Fruit fly (Drosophila melanogaster): Measurements from ENCODE around the gene CG34012.

The CG34012 gene

dm6 chr3L:11074043-11074853, 35.1 kb downstream of the CG34012 start, which contains the start of the genes Pfdn2 and Noc1 (continued):
- TF ChIP-seq CG12104 (GFP tag; optimal IDR thresholded peaks at IDR 0.05) (no peak), GATAe (GFP tag; conservative IDR thresholded peaks at IDR 0.05) (no peak), CG5953 (GFP tag; IDR thresholded peaks at IDR 0.05) (no peak), bsh (GFP tag; optimal IDR thresholded peaks at IDR 0.05) (peak in 1 of 2 experiments; percentile 62), CG4404 (GFP tag; IDR thresholded peaks at IDR 0.05) (0 out of 2 replicates have a peak, but pooled peaks have one; percentile 29), CG7963 (GFP tag; IDR thresholded peaks at IDR 0.05; ENCODE audit: partially characterized antibody) (no peak), Ptx1 (GFP tag; IDR thresholded peaks at IDR 0.05) (peak; percentile 57; the same call in 1 of the 2 replicates), Gsc (GFP tag; IDR thresholded peaks at IDR 0.05) (no peak), CG10209 (GFP tag; optimal IDR thresholded peaks at IDR 0.05) (peak; percentile 50), nerfin-1 (tag; optimal IDR thresholded peaks at IDR 0.05) (no peak), fd96Cb (tag; optimal IDR thresholded peaks at IDR 0.05) (peak; percentile 41), Ada2b (GFP tag; IDR thresholded peaks at IDR 0.05) (peak; percentile 53; the same call in 1 of the 2 replicates), Lpt (GFP tag; optimal IDR thresholded peaks at IDR 0.05) (no peak), pita (GFP tag; optimal IDR thresholded peaks at IDR 0.05) (no peak), CG2199 (GFP tag; IDR thresholded peaks at IDR 0.05) (no peak), gcm2 (GFP tag; optimal IDR thresholded peaks at IDR 0.05) (no peak), cas (GFP tag; IDR thresholded peaks at IDR 0.05) (0 out of 2 replicates have a peak, but pooled peaks have one; percentile 7), CG30403 (GFP tag; optimal IDR thresholded peaks at IDR 0.05) (peak; percentile 73), zfh2 (GFP tag; optimal IDR thresholded peaks at IDR 0.05) (peak; percentile 27), pum (GFP tag; optimal IDR thresholded peaks at IDR 0.05) (peak; percentile 15), Ssrp (tag; optimal IDR thresholded peaks at IDR 0.05) (peak; percentile 70), cato (GFP tag; optimal IDR thresholded peaks at IDR 0.05; ENCODE audit: borderline replicate concordance) (no peak), Camta (GFP tag; optimal IDR thresholded peaks at IDR 0.05) (no peak), CG17186 (GFP tag; optimal IDR thresholded peaks at IDR 0.05) (no peak), CG4360 (GFP tag; IDR thresholded peaks at IDR 0.05) (no peak), pnt (GFP tag; optimal IDR thresholded peaks at IDR 0.05) (no peak), pzg (GFP tag; optimal IDR thresholded peaks at IDR 0.05) (peak; percentile 37), CG8478 (optimal IDR thresholded peaks at IDR 0.05) (no peak), so (GFP tag; IDR thresholded peaks at IDR 0.05) (no peak), CG12391 (tag; optimal IDR thresholded peaks at IDR 0.05) (peak; percentile 89), Doc3 (GFP tag; IDR thresholded peaks at IDR 0.05; ENCODE audit: partially characterized antibody) (0 out of 3 replicates have a peak, but pooled peaks have one; percentile 35), chm (GFP tag; IDR thresholded peaks at IDR 0.05) (no peak), CG12299 (tag; optimal IDR thresholded peaks at IDR 0.05) (peak; percentile 25), prd (optimal IDR thresholded peaks at IDR 0.05) (no peak), prd (GFP tag; IDR thresholded peaks at IDR 0.05) (peak; percentile 67), Sin3A (optimal IDR thresholded peaks at IDR 0.05) (peak; percentile 5), Doc2 (GFP tag; IDR thresholded peaks at IDR 0.05) (no peak), CG14965 (GFP tag; optimal IDR thresholded peaks at IDR 0.05; ENCODE audit: borderline replicate concordance) (no peak), Fer3 (tag; optimal IDR thresholded peaks at IDR 0.05) (peak; percentile 20), Pdp1 (GFP tag; optimal IDR thresholded peaks at IDR 0.05) (peak in 1 of 2 experiments; percentile 3), Eip74EF (GFP tag; optimal IDR thresholded peaks at IDR 0.05) (no peak), CG6689 (GFP tag; IDR thresholded peaks at IDR 0.05) (peak; percentile 36; the same call in 1 of the 2 replicates), Xrp1 (GFP tag; IDR thresholded peaks at IDR 0.05) (peak; percentile 48; the same call in 1 of the 2 replicates), CG7745 (tag; optimal IDR thresholded peaks at IDR 0.05) (no peak), Dbx (GFP tag; IDR thresholded peaks at IDR 0.05) (0 out of 3 replicates have a peak, but pooled peaks have one; percentile 31), lola (GFP tag; optimal IDR thresholded peaks at IDR 0.05) (peak in 1 of 3 experiments; percentile 61), kay (GFP tag; optimal IDR thresholded peaks at IDR 0.05) (no peak), Atf-2 (GFP tag; optimal IDR thresholded peaks at IDR 0.05) (no peak), CG3163 (GFP tag; optimal IDR thresholded peaks at IDR 0.05) (no peak)
